Worm (Caenorhabditis elegans) whole organism, mixed stage, embryonic: ENCODE data around the gene T14G12.11.

ENCODE experiments used
- unc-39 ChIP-seq: fragments of 150-350 bp; optimal IDR thresholded peaks from 2 replicates; lab custom pipeline; 2014; ENCODE audit warnings: missing biosample characterization, missing genetic modification characterization
- ztf-11 ChIP-seq: fragments of 150-350 bp; optimal IDR thresholded peaks from 2 replicates; lab custom pipeline; 2014; ENCODE audit warnings: missing biosample characterization, missing genetic modification characterization

DNA sequence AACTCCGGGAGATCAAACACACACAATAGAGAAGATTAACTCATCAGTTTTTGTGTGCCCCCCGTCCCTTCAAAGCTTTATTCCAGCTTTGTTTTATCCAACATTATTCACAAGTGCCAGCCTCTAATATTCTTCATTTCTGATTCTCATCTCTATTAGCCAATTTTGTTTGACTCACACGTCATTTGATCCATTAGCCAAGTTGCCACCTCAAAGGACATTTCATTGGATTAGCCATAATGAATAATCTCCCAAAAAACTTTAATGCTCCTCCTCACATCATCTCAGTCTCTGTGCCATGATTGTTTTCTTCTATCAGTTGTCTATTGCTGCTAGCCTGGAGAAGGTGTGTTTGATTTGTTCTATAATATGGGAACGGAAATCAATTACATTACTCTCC, 36.9 kb downstream of the T14G12.11 start:
- TF ChIP-seq unc-39 (no peak), ztf-11 (no peak)
